Worm (Caenorhabditis elegans) whole organism, midembryonic: Measurements from ENCODE around the gene T16A1.5.

Experiments used
- flt-1 ChIP-seq: fragments of 200-800 bp; sonication (Bioruptor generic); IDR thresholded peaks from 2 replicates; pipeline ENCODE4 v1.3.6; 2022; ENCODE audit warnings: missing genetic modification characterization, missing compliant biosample characterization
- med-1 ChIP-seq: sonication (generic microtip); optimal IDR thresholded peaks from 2 replicates; lab custom pipeline; 2017; ENCODE audit warnings: missing genetic modification characterization, mild to moderate bottlenecking, missing compliant biosample characterization, antibody characterized with exemption, missing genetic modification reagents; ENCODE audit not compliant: insufficient read depth
- ref-1 ChIP-seq: fragments of 200-800 bp; sonication (Bioruptor generic); conservative IDR thresholded peaks from 2 replicates; pipeline ENCODE4 v1.3.6; 2022; ENCODE audit warnings: missing genetic modification reagents, missing genetic modification characterization, missing compliant biosample characterization
- tab-1 ChIP-seq: fragments of 200-800 bp; sonication (Bioruptor generic); IDR thresholded peaks from 2 replicates; pipeline ENCODE4 v1.3.6; 2022; ENCODE audit warnings: missing genetic modification characterization, missing compliant biosample characterization
- ztf-23 ChIP-seq: fragments of 200-800 bp; sonication (Bioruptor generic); IDR thresholded peaks from 2 replicates; pipeline ENCODE4 v1.3.6; 2022; ENCODE audit warnings: missing genetic modification reagents, missing genetic modification characterization, missing compliant biosample characterization

ce11 chrII:2083726-2084179 is at the start of gene T16A1.5, which contains the start of gene fbxc-49:
- TF ChIP-seq tab-1 (GFP tag; lab: Robert Waterston, UW) = no peak
- no peak for TF ChIP-seq med-1 (GFP tag; lab: Kevin White, UChicago)
- TF ChIP-seq flt-1 (GFP tag; lab: Robert Waterston, UW) = no peak
- TF ChIP-seq ref-1 = no peak
- no peak for TF ChIP-seq ztf-23
